Worm (Caenorhabditis elegans) whole organism, young adult: ENCODE results near the gene mcm-3.

Experiments used
- C17E4.6 ChIP-seq: fragments of 200-800 bp; sonication (Bioruptor generic); IDR thresholded peaks from 2 replicates; pipeline ENCODE4 v1.3.6; 2022; ENCODE audit warnings: missing genetic modification reagents, missing genetic modification characterization, missing compliant biosample characterization
- Y56A3A.18 ChIP-seq: fragments of 200-800 bp; sonication (Bioruptor generic); IDR thresholded peaks from 2 replicates; pipeline ENCODE4 v1.3.6; 2022; ENCODE audit warnings: missing genetic modification reagents, missing genetic modification characterization, missing compliant biosample characterization
- Y67H2A.10 ChIP-seq: fragments of 200-800 bp; sonication (Bioruptor generic); conservative IDR thresholded peaks from 2 replicates; pipeline ENCODE4 v1.3.6; 2022; ENCODE audit warnings: missing genetic modification reagents, missing genetic modification characterization, missing compliant biosample characterization
- akir-1 ChIP-seq: fragments of 200-800 bp; sonication (Bioruptor generic); optimal IDR thresholded peaks from 2 replicates; lab custom pipeline; 2018; ENCODE audit warnings: mild to moderate bottlenecking, missing genetic modification characterization, moderate library complexity, missing compliant biosample characterization
- efl-1 ChIP-seq: fragments of 150-350 bp; optimal IDR thresholded peaks from 2 replicates; lab custom pipeline; 2014; ENCODE audit warnings: missing biosample characterization, missing genetic modification reagents, missing genetic modification characterization
- egl-44 ChIP-seq: fragments of 200-800 bp; sonication (Bioruptor generic); IDR thresholded peaks from 2 replicates; pipeline ENCODE4 v1.3.6; 2022; ENCODE audit warnings: missing genetic modification reagents, missing genetic modification characterization, missing compliant biosample characterization
- ets-4 ChIP-seq: fragments of 200-800 bp; sonication (Bioruptor generic); optimal IDR thresholded peaks from 2 replicates; lab custom pipeline; 2018; ENCODE audit warnings: mild to moderate bottlenecking, missing genetic modification characterization, missing compliant biosample characterization
- lir-1 ChIP-seq: fragments of 200-800 bp; sonication (Bioruptor generic); conservative IDR thresholded peaks from 2 replicates; pipeline ENCODE4 v1.3.6; 2022; ENCODE audit warnings: missing genetic modification reagents, missing genetic modification characterization, missing compliant biosample characterization
- nfya-1 ChIP-seq: sonication (generic microtip); optimal IDR thresholded peaks from 2 replicates; lab custom pipeline; 2017; ENCODE audit warnings: antibody characterized with exemption, missing compliant biosample characterization, missing genetic modification characterization, borderline replicate concordance; ENCODE audit not compliant: insufficient read depth
- nhr-179 ChIP-seq: sonication (generic microtip); optimal IDR thresholded peaks from 2 replicates; lab custom pipeline; 2016; ENCODE audit warnings: mild to moderate bottlenecking, missing genetic modification characterization, missing compliant biosample characterization
- nhr-90 ChIP-seq: sonication (generic microtip); optimal IDR thresholded peaks from 2 replicates; lab custom pipeline; 2016; ENCODE audit warnings: missing genotype, mild to moderate bottlenecking, missing genetic modification characterization, missing compliant biosample characterization
- unc-62 ChIP-seq: fragments of 150-350 bp; optimal IDR thresholded peaks from 2 replicates; lab custom pipeline; 2014; ENCODE audit warnings: missing biosample characterization, missing genetic modification reagents, missing genetic modification characterization
- ztf-22 ChIP-seq: fragments of 200-800 bp; sonication (Bioruptor generic); optimal IDR thresholded peaks from 2 replicates; lab custom pipeline; 2018; ENCODE audit warnings: mild to moderate bottlenecking, missing genetic modification characterization, moderate library complexity, missing compliant biosample characterization
- ztf-3 ChIP-seq: fragments of 200-800 bp; sonication (Bioruptor generic); optimal IDR thresholded peaks from 2 replicates; lab custom pipeline; 2018; ENCODE audit warnings: mild to moderate bottlenecking, missing genetic modification characterization, missing compliant biosample characterization

- TF ChIP-seq nhr-179 (tag; lab: Kevin White, UChicago) (no peak), akir-1 (no peak), Y56A3A.18 (no peak), ets-4 (GFP tag; lab: Kevin White, UChicago) (no peak), efl-1 (GFP tag; lab: Kevin White, UChicago) (no peak), Y67H2A.10 (no peak), C17E4.6 (GFP tag; lab: Robert Waterston, UW) (no peak), nhr-90 (tag; lab: Kevin White, UChicago) (no peak), ztf-22 (GFP tag; lab: Kevin White, UChicago) (no peak), unc-62 (GFP tag; lab: Kevin White, UChicago) (no peak), nfya-1 (tag; lab: Kevin White, UChicago) (no peak), egl-44 (GFP tag; lab: Robert Waterston, UW) (no peak), ztf-3 (GFP tag; lab: Kevin White, UChicago) (no peak), lir-1 (GFP tag; lab: Robert Waterston, UW) (no peak)
These were observed 7.7 kb downstream of the mcm-3 start for ce11 chrV:15051720-15052119.
